Fruit fly (Drosophila melanogaster): ENCODE data around the gene CG13599.

Gene CG13599

DNA sequence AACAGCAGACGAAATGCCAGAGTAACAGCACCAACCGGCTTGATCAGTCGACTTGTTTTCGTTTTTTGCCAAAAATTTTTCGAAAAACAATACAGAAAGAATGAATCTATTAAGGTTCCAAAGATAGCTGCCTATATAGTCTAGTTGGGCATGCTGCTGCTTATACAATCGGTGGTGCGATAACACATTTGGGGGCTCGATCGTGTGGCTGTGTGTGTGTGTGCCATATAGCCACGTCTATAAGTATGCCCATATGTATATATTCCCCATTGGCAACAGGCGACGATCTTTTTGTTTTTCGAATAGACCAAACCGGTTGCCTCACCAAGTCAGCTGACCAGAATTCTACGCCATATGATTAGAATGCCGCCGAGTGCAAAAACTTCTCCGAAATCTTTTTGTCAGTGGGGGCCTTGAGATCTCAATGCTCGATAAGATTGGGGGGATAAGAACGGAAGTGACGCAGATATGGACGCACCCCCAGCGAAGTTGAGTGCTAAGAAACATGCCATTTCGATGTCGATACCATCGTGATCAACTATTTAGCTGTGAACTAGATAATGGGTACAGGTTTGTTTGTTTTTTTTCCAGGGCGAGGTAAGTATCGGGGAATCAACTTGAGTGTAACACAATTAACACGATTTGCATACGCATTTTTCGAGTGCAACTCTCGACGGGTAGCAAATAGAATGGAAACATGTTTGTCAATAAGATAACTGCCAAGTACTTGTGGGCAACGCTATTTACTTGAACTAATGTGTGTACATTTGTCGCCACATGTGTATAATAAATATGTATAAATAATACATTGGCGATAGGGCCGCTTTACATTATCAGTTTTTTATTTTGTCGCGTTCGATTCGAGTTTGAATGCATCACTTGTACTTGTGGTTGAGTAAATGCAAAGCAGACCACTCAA is 8.7 kb downstream of the CG13599 start (continued):
- TF ChIP-seq CG3726 (GFP tag; IDR thresholded peaks at IDR 0.05) (peak; percentile 86; the same call in 2 of the 3 replicates), pan (optimal IDR thresholded peaks at IDR 0.05) (no peak), pan (GFP tag; optimal IDR thresholded peaks at IDR 0.05 in 1 of 2, IDR thresholded peaks at IDR 0.05 in 1 of 2) (peak in 1 of 2 experiments; percentile 82), Gug (GFP tag; IDR thresholded peaks at IDR 0.05) (no peak), repo (GFP tag; optimal IDR thresholded peaks at IDR 0.05) (peak; percentile 66), lilli (GFP tag; optimal IDR thresholded peaks at IDR 0.05) (peak; percentile 52), CG8388 (GFP tag; optimal IDR thresholded peaks at IDR 0.05) (peak; percentile 51), D19B (GFP tag; optimal IDR thresholded peaks at IDR 0.05) (peak; percentile 48), CG15073 (GFP tag; optimal IDR thresholded peaks at IDR 0.05) (peak; percentile 37), Vsx1 (GFP tag; optimal IDR thresholded peaks at IDR 0.05) (peak; percentile 95), eyg (GFP tag; optimal IDR thresholded peaks at IDR 0.05) (peak; percentile 12), D (optimal IDR thresholded peaks at IDR 0.05) (no peak), D (GFP tag; optimal IDR thresholded peaks at IDR 0.05) (peak; percentile 87), sna (GFP tag; IDR thresholded peaks at IDR 0.05; ENCODE audit: partially characterized antibody) (no peak), CG15479 (GFP tag; optimal IDR thresholded peaks at IDR 0.05) (peak; percentile 69), cas (GFP tag; IDR thresholded peaks at IDR 0.05) (peak; percentile 40; the same call in 1 of the 2 replicates), Myb (GFP tag; optimal IDR thresholded peaks at IDR 0.05) (no peak), CG7987 (GFP tag; optimal IDR thresholded peaks at IDR 0.05) (peak; percentile 84), zfh1 (GFP tag; IDR thresholded peaks at IDR 0.05) (peak; percentile 87), CG11093 (GFP tag; IDR thresholded peaks at IDR 0.05) (peak; percentile 60; the same call in 1 of the 3 replicates), CG6683 (GFP tag; optimal IDR thresholded peaks at IDR 0.05) (peak; percentile 72), CG18764 (GFP tag; optimal IDR thresholded peaks at IDR 0.05) (peak; percentile 86), CG30431 (GFP tag; optimal IDR thresholded peaks at IDR 0.05) (peak; percentile 37), az2 (GFP tag; optimal IDR thresholded peaks at IDR 0.05) (peak; percentile 12), ERR (GFP tag; optimal IDR thresholded peaks at IDR 0.05) (no peak), Abd-B (GFP tag; optimal IDR thresholded peaks at IDR 0.05) (peak; percentile 8), CG3407 (GFP tag; optimal IDR thresholded peaks at IDR 0.05) (peak; percentile 95), CG7357 (GFP tag; IDR thresholded peaks at IDR 0.05) (no peak), CG13775 (GFP tag; optimal IDR thresholded peaks at IDR 0.05) (peak; percentile 70), CG4404 (GFP tag; IDR thresholded peaks at IDR 0.05) (no peak), dimm (GFP tag; IDR thresholded peaks at IDR 0.05) (no peak), Mad (GFP tag; optimal IDR thresholded peaks at IDR 0.05) (peak; percentile 59), bab2 (GFP tag; optimal IDR thresholded peaks at IDR 0.05) (peak; percentile 84), psq (GFP tag; optimal IDR thresholded peaks at IDR 0.05) (peak; percentile 54), CG30403 (GFP tag; optimal IDR thresholded peaks at IDR 0.05) (peak; percentile 44), cwo (GFP tag; optimal IDR thresholded peaks at IDR 0.05) (peak; percentile 40), CG6689 (GFP tag; IDR thresholded peaks at IDR 0.05) (peak; percentile 64), ap (GFP tag; IDR thresholded peaks at IDR 0.05) (peak; percentile 29; the same call in 1 of the 2 replicates), CG2199 (GFP tag; IDR thresholded peaks at IDR 0.05) (no peak), ab (GFP tag; optimal IDR thresholded peaks at IDR 0.05) (no peak), CG1024 (GFP tag; IDR thresholded peaks at IDR 0.05) (peak; percentile 83; the same call in 1 of the 2 replicates), CG7745 (tag; optimal IDR thresholded peaks at IDR 0.05) (peak; percentile 87), dm (GFP tag; optimal IDR thresholded peaks at IDR 0.05) (peak; percentile 15), gt (GFP tag; IDR thresholded peaks at IDR 0.05) (0 out of 2 replicates have a peak, but pooled peaks have one; percentile 7), odd (GFP tag; optimal IDR thresholded peaks at IDR 0.05) (peak; percentile 85), Doc2 (GFP tag; IDR thresholded peaks at IDR 0.05) (no peak), CG10366 (GFP tag; IDR thresholded peaks at IDR 0.05) (peak; percentile 62), fd64A (GFP tag; optimal IDR thresholded peaks at IDR 0.05) (peak; percentile 97), HLH54F (GFP tag; optimal IDR thresholded peaks at IDR 0.05) (peak; percentile 20), nom (GFP tag; optimal IDR thresholded peaks at IDR 0.05) (peak; percentile 11)
